Worm (Caenorhabditis elegans) whole organism, young adult: ENCODE data around the gene F16H6.4.
A peak's percentile ranks its signal among the peaks of the same experiment; 100 is the strongest.

Experiments
- B0019.2 ChIP-seq: fragments of 200-800 bp; sonication (Bioruptor generic); conservative IDR thresholded peaks from 2 replicates; pipeline ENCODE4 v1.3.6; 2022; ENCODE audit warnings: missing genetic modification reagents, missing genetic modification characterization, missing compliant biosample characterization
- B0035.1 ChIP-seq: sonication (generic microtip); optimal IDR thresholded peaks from 2 replicates; lab custom pipeline; 2016; ENCODE audit warnings: missing genetic modification characterization, mild to moderate bottlenecking, missing compliant biosample characterization, missing genotype, missing genetic modification reagents
- C17E4.6 ChIP-seq: fragments of 200-800 bp; sonication (Bioruptor generic); IDR thresholded peaks from 2 replicates; pipeline ENCODE4 v1.3.6; 2022; ENCODE audit warnings: missing genetic modification reagents, missing genetic modification characterization, missing compliant biosample characterization
- F10E7.11 ChIP-seq: sonication (generic microtip); optimal IDR thresholded peaks from 2 replicates; lab custom pipeline; 2017; ENCODE audit warnings: mild to moderate bottlenecking, missing genetic modification characterization, moderate library complexity, missing compliant biosample characterization
- F22D6.2 ChIP-seq: sonication (generic microtip); optimal IDR thresholded peaks from 2 replicates; lab custom pipeline; 2016; ENCODE audit warnings: mild to moderate bottlenecking, missing genetic modification characterization, missing compliant biosample characterization
- F23B12.7 ChIP-seq: sonication (generic microtip); optimal IDR thresholded peaks from 2 replicates; lab custom pipeline; 2017; ENCODE audit warnings: missing genetic modification characterization, mild to moderate bottlenecking, missing compliant biosample characterization, antibody characterized with exemption, moderate library complexity; ENCODE audit not compliant: insufficient read depth
- F33H1.4 ChIP-seq: fragments of 200-800 bp; sonication (Bioruptor generic); IDR thresholded peaks from 2 replicates; pipeline ENCODE4 v1.3.6; 2022; ENCODE audit warnings: missing genetic modification reagents, missing genetic modification characterization, missing compliant biosample characterization
- F39B2.1 ChIP-seq: fragments of 200-800 bp; sonication (Bioruptor generic); IDR thresholded peaks from 2 replicates; pipeline ENCODE4 v1.3.6; 2022; ENCODE audit warnings: missing genetic modification reagents, missing genetic modification characterization, missing compliant biosample characterization
- K11D2.4 ChIP-seq: fragments of 200-800 bp; sonication (Bioruptor generic); IDR thresholded peaks from 2 replicates; pipeline ENCODE4 v1.3.6; 2022; ENCODE audit warnings: missing genetic modification reagents, missing genetic modification characterization, missing compliant biosample characterization
- T07F8.4 ChIP-seq: sonication (generic microtip); optimal IDR thresholded peaks from 2 replicates; lab custom pipeline; 2016; ENCODE audit warnings: mild to moderate bottlenecking, missing genetic modification characterization, moderate library complexity, missing compliant biosample characterization
- Y53F4B.3 ChIP-seq: fragments of 200-800 bp; sonication (Bioruptor generic); IDR thresholded peaks from 2 replicates; pipeline ENCODE4 v1.3.6; 2022; ENCODE audit warnings: missing genetic modification reagents, missing genetic modification characterization, missing compliant biosample characterization
- Y53G8AR.9 ChIP-seq: fragments of 200-800 bp; sonication (Bioruptor generic); conservative IDR thresholded peaks from 2 replicates; pipeline ENCODE4 v1.3.6; 2022; ENCODE audit warnings: missing genetic modification reagents, missing genetic modification characterization, missing compliant biosample characterization
- Y67H2A.10 ChIP-seq: fragments of 200-800 bp; sonication (Bioruptor generic); conservative IDR thresholded peaks from 2 replicates; pipeline ENCODE4 v1.3.6; 2022; ENCODE audit warnings: missing genetic modification reagents, missing genetic modification characterization, missing compliant biosample characterization
- Y95B8A.8 ChIP-seq: fragments of 200-800 bp; sonication (Bioruptor generic); IDR thresholded peaks from 2 replicates; pipeline ENCODE4 v1.3.6; 2022; ENCODE audit warnings: missing genetic modification reagents, missing genetic modification characterization, missing compliant biosample characterization
- ZK185.1 ChIP-seq: sonication (generic microtip); optimal IDR thresholded peaks from 2 replicates; lab custom pipeline; 2016; ENCODE audit warnings: mild to moderate bottlenecking, missing genetic modification characterization, missing compliant biosample characterization; ENCODE audit not compliant: poor library complexity, severe bottlenecking
- ama-1 ChIP-seq, 3 experiments: fragments of 150-350 bp in 1 of 3; sonication (generic microtip) in 2 of 3; optimal IDR thresholded peaks; 2 replicates each; lab custom pipeline; 2014 to 2018; ENCODE audit warnings: missing biosample characterization in 2 of 3, missing genetic modification characterization in 2 of 3, missing genetic modification reagents in 2 of 3
- aptf-2 ChIP-seq: fragments of 200-800 bp; sonication (Bioruptor generic); conservative IDR thresholded peaks from 2 replicates; pipeline ENCODE4 v1.3.6; 2022; ENCODE audit warnings: missing genetic modification reagents, missing genetic modification characterization, missing compliant biosample characterization
- attf-5 ChIP-seq: fragments of 200-800 bp; sonication (Bioruptor generic); optimal IDR thresholded peaks from 2 replicates; lab custom pipeline; 2018; ENCODE audit warnings: mild to moderate bottlenecking, missing genetic modification characterization, missing compliant biosample characterization
- attf-6 ChIP-seq: fragments of 200-800 bp; sonication (Bioruptor generic); IDR thresholded peaks from 2 replicates; pipeline ENCODE4 v1.3.6; 2022; ENCODE audit warnings: missing genetic modification reagents, missing genetic modification characterization, missing compliant biosample characterization
- bed-2 ChIP-seq: fragments of 200-800 bp; sonication (Bioruptor generic); IDR thresholded peaks from 2 replicates; pipeline ENCODE4 v1.3.6; 2022; ENCODE audit warnings: missing genetic modification reagents, missing genetic modification characterization, missing compliant biosample characterization
- ccch-3 ChIP-seq: fragments of 200-800 bp; sonication (Bioruptor generic); optimal IDR thresholded peaks from 2 replicates; lab custom pipeline; 2018; ENCODE audit warnings: mild to moderate bottlenecking, missing genetic modification characterization, missing compliant biosample characterization
- cebp-2 ChIP-seq: fragments of 200-800 bp; sonication (Bioruptor generic); IDR thresholded peaks from 2 replicates; pipeline ENCODE4 v1.3.6; 2022; ENCODE audit warnings: missing genetic modification characterization, missing compliant biosample characterization
- ceh-27 ChIP-seq: fragments of 200-800 bp; sonication (Bioruptor generic); optimal IDR thresholded peaks from 2 replicates; lab custom pipeline; 2018; ENCODE audit warnings: mild to moderate bottlenecking, missing genetic modification characterization, moderate library complexity, missing compliant biosample characterization
- ceh-40 ChIP-seq: fragments of 200-800 bp; sonication (Bioruptor generic); IDR thresholded peaks from 2 replicates; pipeline ENCODE4 v1.3.6; 2022; ENCODE audit warnings: missing genetic modification characterization, missing compliant biosample characterization
- ceh-91 ChIP-seq: fragments of 200-800 bp; sonication (Bioruptor generic); IDR thresholded peaks from 2 replicates; pipeline ENCODE4 v1.3.6; 2022; ENCODE audit warnings: missing genetic modification reagents, missing genetic modification characterization, missing compliant biosample characterization
- dpff-1 ChIP-seq: sonication (generic microtip); optimal IDR thresholded peaks from 2 replicates; lab custom pipeline; 2017; ENCODE audit warnings: mild to moderate bottlenecking, missing genetic modification characterization, missing compliant biosample characterization
- egl-44 ChIP-seq: fragments of 200-800 bp; sonication (Bioruptor generic); IDR thresholded peaks from 2 replicates; pipeline ENCODE4 v1.3.6; 2022; ENCODE audit warnings: missing genetic modification reagents, missing genetic modification characterization, missing compliant biosample characterization
- egrh-3 ChIP-seq: fragments of 200-800 bp; sonication (Bioruptor generic); IDR thresholded peaks from 2 replicates; pipeline ENCODE4 v1.3.6; 2022; ENCODE audit warnings: missing genetic modification reagents, missing genetic modification characterization, missing compliant biosample characterization
- fkh-3 ChIP-seq: sonication (generic microtip); optimal IDR thresholded peaks from 2 replicates; lab custom pipeline; 2016; ENCODE audit warnings: mild to moderate bottlenecking, missing genetic modification characterization, missing compliant biosample characterization
- him-1 ChIP-seq: sonication (generic microtip); optimal IDR thresholded peaks from 2 replicates; lab custom pipeline; 2016; ENCODE audit warnings: missing genotype, missing genetic modification reagents, missing genetic modification characterization, missing compliant biosample characterization
- let-607 ChIP-seq, 2 experiments: fragments of 200-800 bp in 1 of 2; sonication (Bioruptor generic) in 1 of 2; sonication (generic microtip) in 1 of 2; optimal IDR thresholded peaks; 2 replicates each; lab custom pipeline; 2016 to 2018; ENCODE audit warnings: mild to moderate bottlenecking in 2 of 2, missing compliant biosample characterization in 2 of 2, missing genetic modification characterization in 2 of 2, moderate library complexity in 2 of 2, missing genotype in 1 of 2
- lin-26 ChIP-seq: fragments of 200-800 bp; sonication (Bioruptor generic); IDR thresholded peaks from 2 replicates; pipeline ENCODE4 v1.3.6; 2022; ENCODE audit warnings: missing genetic modification reagents, missing genetic modification characterization, missing compliant biosample characterization
- lin-40 ChIP-seq: sonication (generic microtip); optimal IDR thresholded peaks from 2 replicates; lab custom pipeline; 2016; ENCODE audit warnings: missing genetic modification characterization, mild to moderate bottlenecking, missing compliant biosample characterization, missing genotype, missing genetic modification reagents
- madf-10 ChIP-seq: sonication (generic microtip); optimal IDR thresholded peaks from 2 replicates; lab custom pipeline; 2016; ENCODE audit warnings: mild to moderate bottlenecking, missing genetic modification characterization, missing compliant biosample characterization
- mcd-1 ChIP-seq: fragments of 200-800 bp; sonication (Bioruptor generic); IDR thresholded peaks from 2 replicates; pipeline ENCODE4 v1.3.6; 2022; ENCODE audit warnings: missing genetic modification reagents, missing genetic modification characterization, missing compliant biosample characterization
- nhr-27 ChIP-seq: fragments of 200-800 bp; sonication (Bioruptor generic); optimal IDR thresholded peaks from 2 replicates; lab custom pipeline; 2018; ENCODE audit warnings: mild to moderate bottlenecking, missing genetic modification characterization, moderate library complexity, missing compliant biosample characterization
- nhr-80 ChIP-seq: sonication (generic microtip); optimal IDR thresholded peaks from 2 replicates; lab custom pipeline; 2016; ENCODE audit warnings: missing genetic modification characterization, missing compliant biosample characterization
- nhr-90 ChIP-seq: sonication (generic microtip); optimal IDR thresholded peaks from 2 replicates; lab custom pipeline; 2016; ENCODE audit warnings: missing genotype, mild to moderate bottlenecking, missing genetic modification characterization, missing compliant biosample characterization
- pha-4 ChIP-seq: fragments of 150-350 bp; sonication (generic microtip); optimal IDR thresholded peaks from 2 replicates; lab custom pipeline; 2014; ENCODE audit warnings: missing biosample characterization, missing genetic modification reagents, missing genetic modification characterization
- rec-8 ChIP-seq, 2 experiments: sonication (generic microtip); optimal IDR thresholded peaks; 2 replicates each; lab custom pipeline; 2016; ENCODE audit warnings: mild to moderate bottlenecking in 2 of 2, missing genetic modification characterization in 2 of 2, missing genetic modification reagents in 2 of 2, missing genotype in 2 of 2, missing biosample characterization in 1 of 2, missing compliant biosample characterization in 1 of 2, moderate library complexity in 1 of 2
- repo-1 ChIP-seq: sonication (generic microtip); optimal IDR thresholded peaks from 2 replicates; lab custom pipeline; 2017; ENCODE audit warnings: mild to moderate bottlenecking, missing genetic modification characterization, missing compliant biosample characterization
- rpc-1 ChIP-seq, 2 experiments: fragments of 150-350 bp in 1 of 2; sonication (generic microtip) in 1 of 2; optimal IDR thresholded peaks; 2 replicates each; lab custom pipeline; 2014 to 2018; ENCODE audit warnings: missing biosample characterization in 1 of 2, missing genetic modification characterization in 1 of 2, missing genetic modification reagents in 1 of 2, missing genotype in 1 of 2
- tbp1 ChIP-seq: fragments of 200-800 bp; sonication (Bioruptor generic); optimal IDR thresholded peaks from 2 replicates; lab custom pipeline; 2018; ENCODE audit warnings: mild to moderate bottlenecking, missing genetic modification characterization, missing compliant biosample characterization
- ztf-22 ChIP-seq: fragments of 200-800 bp; sonication (Bioruptor generic); optimal IDR thresholded peaks from 2 replicates; lab custom pipeline; 2018; ENCODE audit warnings: mild to moderate bottlenecking, missing genetic modification characterization, moderate library complexity, missing compliant biosample characterization
- ztf-26 ChIP-seq: sonication (generic microtip); optimal IDR thresholded peaks from 2 replicates; lab custom pipeline; 2017; ENCODE audit warnings: missing genetic modification characterization, missing compliant biosample characterization
- ztf-28 ChIP-seq: fragments of 200-800 bp; sonication (Bioruptor generic); IDR thresholded peaks from 2 replicates; pipeline ENCODE4 v1.3.6; 2022; ENCODE audit warnings: missing genetic modification reagents, missing genetic modification characterization, missing compliant biosample characterization
- ztf-3 ChIP-seq: fragments of 200-800 bp; sonication (Bioruptor generic); optimal IDR thresholded peaks from 2 replicates; lab custom pipeline; 2018; ENCODE audit warnings: mild to moderate bottlenecking, missing genetic modification characterization, missing compliant biosample characterization

Gene F16H6.4

ce11 chrV:18236714-18237288 lies 38.3 kb downstream of the F16H6.4 start, which contains the start of gene R10E8.3:
Gene R10E8.3, minus strand, starts transcription at chrV:18236764.
- no peak for TF ChIP-seq ztf-22 (GFP tag; lab: Kevin White, UChicago)
- no peak for TF ChIP-seq rec-8 (tag; optimal IDR thresholded peaks at IDR 0.05; lab: Kevin White, UChicago)
- no peak for TF ChIP-seq bed-2 (GFP tag; lab: Robert Waterston, UW)
- TF ChIP-seq mcd-1 (GFP tag; lab: Robert Waterston, UW) = no peak
- TF ChIP-seq F23B12.7 = no peak
- TF ChIP-seq B0019.2 = no peak
- no peak for TF ChIP-seq Y67H2A.10 (GFP tag; lab: Robert Waterston, UW)
- no peak for TF ChIP-seq T07F8.4 (tag; lab: Kevin White, UChicago)
- no peak for TF ChIP-seq tbp1
- TF ChIP-seq ztf-28 (GFP tag; lab: Robert Waterston, UW) = no peak
- TF ChIP-seq dpff-1 = no peak
- no peak for TF ChIP-seq aptf-2
- no peak for TF ChIP-seq fkh-3 (tag; lab: Kevin White, UChicago)
- TF ChIP-seq attf-5 (GFP tag; lab: Kevin White, UChicago) = no peak
- TF ChIP-seq ceh-27 (GFP tag; lab: Kevin White, UChicago) = no peak
- no peak for TF ChIP-seq Y53F4B.3 (GFP tag; lab: Robert Waterston, UW)
- TF ChIP-seq ccch-3 (GFP tag; lab: Kevin White, UChicago) = no peak

ce11 chrV:18241328-18241727 lies 42.8 kb downstream of the F16H6.4 start, which contains the start of gene R10E8.8:
Gene R10E8.8, minus strand, starts transcription at chrV:18241670.
- TF ChIP-seq nhr-80 (tag; lab: Kevin White, UChicago) (peak; percentile 65), nhr-27 (tag; lab: Kevin White, UChicago) (no peak), attf-5 (GFP tag; lab: Kevin White, UChicago) (peak; percentile 26), ztf-28 (GFP tag; lab: Robert Waterston, UW) (no peak), lin-40 (tag; lab: Kevin White, UChicago) (no peak), rpc-1 (optimal IDR thresholded peaks at IDR 0.05; lab: Kevin White, UChicago) (no peak), rpc-1 (tag; optimal IDR thresholded peaks at IDR 0.05; lab: Kevin White, UChicago) (no peak), C17E4.6 (GFP tag; lab: Robert Waterston, UW) (no peak), egrh-3 (GFP tag; lab: Robert Waterston, UW) (no peak), egl-44 (GFP tag; lab: Robert Waterston, UW) (no peak), ztf-3 (GFP tag; lab: Kevin White, UChicago) (no peak), ztf-26 (tag; lab: Kevin White, UChicago) (no peak), him-1 (tag; lab: Kevin White, UChicago) (no peak), pha-4 (tag; lab: Kevin White, UChicago) (no peak), F33H1.4 (GFP tag; lab: Robert Waterston, UW) (no peak), Y53G8AR.9 (no peak), cebp-2 (GFP tag; lab: Robert Waterston, UW) (no peak), madf-10 (tag; lab: Kevin White, UChicago) (no peak), K11D2.4 (GFP tag; lab: Robert Waterston, UW) (no peak), ama-1 (optimal IDR thresholded peaks at IDR 0.05; lab: Kevin White, UChicago) (no peak), ama-1 (GFP tag; optimal IDR thresholded peaks at IDR 0.05; lab: Kevin White, UChicago) (no peak), mcd-1 (GFP tag; lab: Robert Waterston, UW) (peak; percentile 61; the same call in 1 of the 2 replicates), ceh-91 (GFP tag; lab: Robert Waterston, UW) (no peak), ZK185.1 (tag; lab: Kevin White, UChicago) (no peak), F39B2.1 (GFP tag; lab: Robert Waterston, UW) (no peak), B0035.1 (no peak), F10E7.11 (no peak), repo-1 (no peak), attf-6 (GFP tag; lab: Robert Waterston, UW) (no peak), Y95B8A.8 (GFP tag; lab: Robert Waterston, UW) (no peak), let-607 (tag; optimal IDR thresholded peaks at IDR 0.05; lab: Kevin White, UChicago) (peak in 1 of 2 experiments; percentile 5), lin-26 (no peak), F22D6.2 (tag; lab: Kevin White, UChicago) (no peak), nhr-90 (no peak), ceh-40 (no peak)
